Worm (Caenorhabditis elegans) whole organism, young adult: ENCODE data around the gene F13B12.2.

Source experiments
- C17E4.6 ChIP-seq: fragments of 200-800 bp; sonication (Bioruptor generic); IDR thresholded peaks from 2 replicates; pipeline ENCODE4 v1.3.6; 2022; ENCODE audit warnings: missing genetic modification reagents, missing genetic modification characterization, missing compliant biosample characterization
- D2030.7 ChIP-seq: fragments of 200-800 bp; sonication (Bioruptor generic); IDR thresholded peaks from 2 replicates; pipeline ENCODE4 v1.3.6; 2022; ENCODE audit warnings: missing genetic modification reagents, missing genetic modification characterization, missing compliant biosample characterization
- F55B11.4 ChIP-seq: sonication (generic microtip); optimal IDR thresholded peaks from 2 replicates; lab custom pipeline; 2016; ENCODE audit warnings: missing compliant biosample characterization, missing genetic modification characterization, borderline replicate concordance; ENCODE audit not compliant: insufficient read depth
- F57C9.4 ChIP-seq: sonication (generic microtip); optimal IDR thresholded peaks from 2 replicates; lab custom pipeline; 2017; ENCODE audit warnings: mild to moderate bottlenecking, missing genetic modification characterization, missing compliant biosample characterization
- T26A5.8 ChIP-seq: sonication (generic microtip); optimal IDR thresholded peaks from 2 replicates; lab custom pipeline; 2016; ENCODE audit warnings: missing genetic modification characterization, missing compliant biosample characterization
- Y53F4B.3 ChIP-seq: fragments of 200-800 bp; sonication (Bioruptor generic); IDR thresholded peaks from 2 replicates; pipeline ENCODE4 v1.3.6; 2022; ENCODE audit warnings: missing genetic modification reagents, missing genetic modification characterization, missing compliant biosample characterization
- Y95B8A.8 ChIP-seq: fragments of 200-800 bp; sonication (Bioruptor generic); IDR thresholded peaks from 2 replicates; pipeline ENCODE4 v1.3.6; 2022; ENCODE audit warnings: missing genetic modification reagents, missing genetic modification characterization, missing compliant biosample characterization
- akir-1 ChIP-seq: fragments of 200-800 bp; sonication (Bioruptor generic); optimal IDR thresholded peaks from 2 replicates; lab custom pipeline; 2018; ENCODE audit warnings: mild to moderate bottlenecking, missing genetic modification characterization, moderate library complexity, missing compliant biosample characterization
- athp-1 ChIP-seq: sonication (generic microtip); optimal IDR thresholded peaks from 2 replicates; lab custom pipeline; 2017; ENCODE audit warnings: mild to moderate bottlenecking, missing genetic modification characterization, missing compliant biosample characterization
- attf-3 ChIP-seq: fragments of 200-800 bp; sonication (Bioruptor generic); conservative IDR thresholded peaks from 2 replicates; pipeline ENCODE4 v1.3.6; 2022; ENCODE audit warnings: missing genetic modification reagents, missing genetic modification characterization, missing compliant biosample characterization
- attf-5 ChIP-seq: fragments of 200-800 bp; sonication (Bioruptor generic); optimal IDR thresholded peaks from 2 replicates; lab custom pipeline; 2018; ENCODE audit warnings: mild to moderate bottlenecking, missing genetic modification characterization, missing compliant biosample characterization
- bed-1 ChIP-seq: fragments of 200-800 bp; sonication (Bioruptor generic); IDR thresholded peaks from 2 replicates; pipeline ENCODE4 v1.3.6; 2022; ENCODE audit warnings: missing genetic modification reagents, missing genetic modification characterization, missing compliant biosample characterization
- bed-2 ChIP-seq: fragments of 200-800 bp; sonication (Bioruptor generic); IDR thresholded peaks from 2 replicates; pipeline ENCODE4 v1.3.6; 2022; ENCODE audit warnings: missing genetic modification reagents, missing genetic modification characterization, missing compliant biosample characterization
- ccch-3 ChIP-seq: fragments of 200-800 bp; sonication (Bioruptor generic); optimal IDR thresholded peaks from 2 replicates; lab custom pipeline; 2018; ENCODE audit warnings: mild to moderate bottlenecking, missing genetic modification characterization, missing compliant biosample characterization
- ceh-40 ChIP-seq: fragments of 200-800 bp; sonication (Bioruptor generic); IDR thresholded peaks from 2 replicates; pipeline ENCODE4 v1.3.6; 2022; ENCODE audit warnings: missing genetic modification characterization, missing compliant biosample characterization
- egl-44 ChIP-seq: fragments of 200-800 bp; sonication (Bioruptor generic); IDR thresholded peaks from 2 replicates; pipeline ENCODE4 v1.3.6; 2022; ENCODE audit warnings: missing genetic modification reagents, missing genetic modification characterization, missing compliant biosample characterization
- fkh-3 ChIP-seq: sonication (generic microtip); optimal IDR thresholded peaks from 2 replicates; lab custom pipeline; 2016; ENCODE audit warnings: mild to moderate bottlenecking, missing genetic modification characterization, missing compliant biosample characterization
- gei-17 ChIP-seq: fragments of 200-800 bp; sonication (Bioruptor generic); optimal IDR thresholded peaks from 2 replicates; lab custom pipeline; 2018; ENCODE audit warnings: mild to moderate bottlenecking, missing genetic modification characterization, missing compliant biosample characterization
- hlh-26 ChIP-seq: fragments of 200-800 bp; sonication (Bioruptor generic); conservative IDR thresholded peaks from 2 replicates; pipeline ENCODE4 v1.3.6; 2022; ENCODE audit warnings: missing genetic modification reagents, missing genetic modification characterization, missing compliant biosample characterization
- hmg-1.2 ChIP-seq: fragments of 200-800 bp; sonication (Bioruptor generic); IDR thresholded peaks from 2 replicates; pipeline ENCODE4 v1.3.6; 2022; ENCODE audit warnings: missing genetic modification reagents, missing genetic modification characterization, missing compliant biosample characterization
- hmg-20 ChIP-seq: fragments of 200-800 bp; sonication (Bioruptor generic); IDR thresholded peaks from 2 replicates; pipeline ENCODE4 v1.3.6; 2022; ENCODE audit warnings: missing genetic modification reagents, missing genetic modification characterization, missing compliant biosample characterization
- lag-1 ChIP-seq: fragments of 200-800 bp; sonication (Bioruptor generic); IDR thresholded peaks from 2 replicates; pipeline ENCODE4 v1.3.6; 2022; ENCODE audit warnings: missing genetic modification reagents, missing genetic modification characterization, missing compliant biosample characterization
- lin-54 ChIP-seq: fragments of 200-800 bp; sonication (Bioruptor generic); optimal IDR thresholded peaks from 2 replicates; lab custom pipeline; 2018; ENCODE audit warnings: mild to moderate bottlenecking, missing genetic modification characterization, missing compliant biosample characterization
- lir-1 ChIP-seq: fragments of 200-800 bp; sonication (Bioruptor generic); conservative IDR thresholded peaks from 2 replicates; pipeline ENCODE4 v1.3.6; 2022; ENCODE audit warnings: missing genetic modification reagents, missing genetic modification characterization, missing compliant biosample characterization
- lsl-1 ChIP-seq: fragments of 200-800 bp; sonication (Bioruptor generic); optimal IDR thresholded peaks from 2 replicates; lab custom pipeline; 2018; ENCODE audit warnings: mild to moderate bottlenecking, missing genetic modification characterization, moderate library complexity, missing compliant biosample characterization
- madf-10 ChIP-seq: sonication (generic microtip); optimal IDR thresholded peaks from 2 replicates; lab custom pipeline; 2016; ENCODE audit warnings: mild to moderate bottlenecking, missing genetic modification characterization, missing compliant biosample characterization
- madf-3 ChIP-seq: fragments of 200-800 bp; sonication (Bioruptor generic); IDR thresholded peaks from 2 replicates; pipeline ENCODE4 v1.3.6; 2022; ENCODE audit warnings: missing genetic modification reagents, missing genetic modification characterization, missing compliant biosample characterization
- mel-28 ChIP-seq: sonication (generic microtip); optimal IDR thresholded peaks from 2 replicates; lab custom pipeline; 2016; ENCODE audit warnings: borderline replicate concordance, mild to moderate bottlenecking, missing genetic modification characterization, missing compliant biosample characterization
- nhr-80 ChIP-seq: sonication (generic microtip); optimal IDR thresholded peaks from 2 replicates; lab custom pipeline; 2016; ENCODE audit warnings: missing genetic modification characterization, missing compliant biosample characterization
- pbrm-1 ChIP-seq: fragments of 200-800 bp; sonication (Bioruptor generic); IDR thresholded peaks from 2 replicates; pipeline ENCODE4 v1.3.6; 2022; ENCODE audit warnings: missing genetic modification reagents, missing genetic modification characterization, missing compliant biosample characterization
- pha-4 ChIP-seq: fragments of 150-350 bp; sonication (generic microtip); optimal IDR thresholded peaks from 2 replicates; lab custom pipeline; 2014; ENCODE audit warnings: missing biosample characterization, missing genetic modification reagents, missing genetic modification characterization
- rcor-1 ChIP-seq: fragments of 200-800 bp; sonication (Bioruptor generic); IDR thresholded peaks from 2 replicates; pipeline ENCODE4 v1.3.6; 2022; ENCODE audit warnings: missing genetic modification reagents, missing genetic modification characterization, missing compliant biosample characterization
- repo-1 ChIP-seq: sonication (generic microtip); optimal IDR thresholded peaks from 2 replicates; lab custom pipeline; 2017; ENCODE audit warnings: mild to moderate bottlenecking, missing genetic modification characterization, missing compliant biosample characterization
- sea-2 ChIP-seq: fragments of 200-800 bp; sonication (Bioruptor generic); IDR thresholded peaks from 2 replicates; pipeline ENCODE4 v1.3.6; 2022; ENCODE audit warnings: missing genetic modification characterization, missing compliant biosample characterization
- snpc-1.3 ChIP-seq: sonication (generic microtip); optimal IDR thresholded peaks from 2 replicates; lab custom pipeline; 2017; ENCODE audit warnings: missing genetic modification characterization, mild to moderate bottlenecking, missing compliant biosample characterization, antibody characterized with exemption, moderate library complexity, missing genotype, missing genetic modification reagents; ENCODE audit not compliant: insufficient read depth
- snpc-4 ChIP-seq, 5 experiments: fragments of 150-350 bp in 1 of 5; sonication (generic microtip) in 4 of 5; optimal IDR thresholded peaks; 2 replicates each; lab custom pipeline; 2014 to 2018; ENCODE audit warnings: missing genetic modification characterization in 5 of 5, missing biosample characterization in 3 of 5, antibody characterized with exemption in 2 of 5, mild to moderate bottlenecking in 2 of 5, missing compliant biosample characterization in 2 of 5, missing genotype in 2 of 5, moderate library complexity in 2 of 5, missing genetic modification reagents in 1 of 5
- tlf-1 ChIP-seq: fragments of 200-800 bp; sonication (Bioruptor generic); optimal IDR thresholded peaks from 2 replicates; lab custom pipeline; 2018; ENCODE audit warnings: mild to moderate bottlenecking, missing genetic modification characterization, missing compliant biosample characterization
- ztf-22 ChIP-seq: fragments of 200-800 bp; sonication (Bioruptor generic); optimal IDR thresholded peaks from 2 replicates; lab custom pipeline; 2018; ENCODE audit warnings: mild to moderate bottlenecking, missing genetic modification characterization, moderate library complexity, missing compliant biosample characterization
- ztf-26 ChIP-seq: sonication (generic microtip); optimal IDR thresholded peaks from 2 replicates; lab custom pipeline; 2017; ENCODE audit warnings: missing genetic modification characterization, missing compliant biosample characterization
- ztf-28 ChIP-seq: fragments of 200-800 bp; sonication (Bioruptor generic); IDR thresholded peaks from 2 replicates; pipeline ENCODE4 v1.3.6; 2022; ENCODE audit warnings: missing genetic modification reagents, missing genetic modification characterization, missing compliant biosample characterization

F13B12.2 gene

DNA sequence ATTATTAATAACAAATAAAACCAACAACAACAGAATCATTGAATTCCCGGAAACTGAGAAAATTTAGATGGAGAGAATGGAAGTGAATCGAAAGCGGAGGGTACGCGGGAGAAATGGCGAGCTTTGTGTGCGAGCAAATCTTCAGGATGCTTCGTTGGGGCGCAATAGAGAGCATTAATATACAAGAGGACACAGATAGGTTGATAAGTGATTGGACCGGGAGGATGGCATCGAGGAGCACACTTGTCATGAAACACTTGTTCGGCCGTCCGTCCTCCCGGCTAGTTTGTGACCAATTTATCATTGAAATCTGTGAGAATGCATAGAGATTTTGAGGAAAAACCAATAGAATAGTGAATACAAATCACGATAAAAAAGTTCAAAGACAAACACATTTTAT is 6.7 kb downstream of the F13B12.2 start:
- TF ChIP-seq D2030.7 (GFP tag; lab: Robert Waterston, UW) (no peak), ztf-28 (GFP tag; lab: Robert Waterston, UW) (no peak), fkh-3 (tag; lab: Kevin White, UChicago) (no peak), nhr-80 (tag; lab: Kevin White, UChicago) (no peak), pbrm-1 (GFP tag; lab: Robert Waterston, UW) (no peak), repo-1 (tag; lab: Kevin White, UChicago) (no peak), attf-5 (no peak), lir-1 (GFP tag; lab: Robert Waterston, UW) (no peak), snpc-4 (GFP tag; optimal IDR thresholded peaks at IDR 0.05; lab: Kevin White, UChicago) (no peak), snpc-4 (tag; optimal IDR thresholded peaks at IDR 0.05; lab: Kevin White, UChicago) (peak in 1 of 4 experiments; percentile 11), attf-3 (GFP tag; lab: Robert Waterston, UW) (0 out of 2 replicates have a peak, but pooled peaks have one; percentile 32), F55B11.4 (no peak), T26A5.8 (tag; lab: Kevin White, UChicago) (no peak), rcor-1 (GFP tag; lab: Robert Waterston, UW) (no peak), madf-10 (tag; lab: Kevin White, UChicago) (no peak), ztf-22 (no peak)
- TF ChIP-seq, all 124 proteins: peak for 2

ce11 chrIV:10421256-10421655 is 7.7 kb downstream of the F13B12.2 start:
- TF ChIP-seq hmg-1.2 (GFP tag; lab: Robert Waterston, UW) (peak; percentile 53; the same call in 1 of the 2 replicates), attf-3 (GFP tag; lab: Robert Waterston, UW) (peak; percentile 50; the same call in 1 of the 2 replicates), repo-1 (tag; lab: Kevin White, UChicago) (no peak), hlh-26 (GFP tag; lab: Robert Waterston, UW) (no peak), madf-3 (GFP tag; lab: Robert Waterston, UW) (no peak)

ce11 chrIV:10420440-10420839 is 8.5 kb downstream of the F13B12.2 start:
- TF ChIP-seq nhr-80 (tag; lab: Kevin White, UChicago), result peak; percentile 86
- no peak for TF ChIP-seq lsl-1
- no peak for TF ChIP-seq bed-1
- no peak for TF ChIP-seq egl-44 (GFP tag; lab: Robert Waterston, UW)
- no peak for TF ChIP-seq ztf-26 (tag; lab: Kevin White, UChicago)
- TF ChIP-seq T26A5.8 (tag; lab: Kevin White, UChicago), result no peak
- no peak for TF ChIP-seq hmg-20 (GFP tag; lab: Robert Waterston, UW)
- no peak for TF ChIP-seq Y53F4B.3 (GFP tag; lab: Robert Waterston, UW)
- TF ChIP-seq akir-1, result no peak

- TF ChIP-seq hmg-1.2 (GFP tag; lab: Robert Waterston, UW) (peak; percentile 33; the same call in 1 of the 2 replicates), lsl-1 (no peak), snpc-1.3 (tag; lab: Kevin White, UChicago) (no peak), athp-1 (tag; lab: Kevin White, UChicago) (no peak), bed-2 (GFP tag; lab: Robert Waterston, UW) (no peak), ztf-22 (no peak)
These were observed 9.0 kb downstream of the F13B12.2 start for ce11 chrIV:10419896-10420295.

- no peak for TF ChIP-seq F57C9.4 (tag; lab: Kevin White, UChicago)
- no peak for TF ChIP-seq snpc-4 (GFP tag; optimal IDR thresholded peaks at IDR 0.05; lab: Kevin White, UChicago)
- no peak for TF ChIP-seq snpc-4 (tag; optimal IDR thresholded peaks at IDR 0.05; lab: Kevin White, UChicago)
- TF ChIP-seq ceh-40 (GFP tag; lab: Robert Waterston, UW), result no peak
- TF ChIP-seq D2030.7 (GFP tag; lab: Robert Waterston, UW), result no peak
- no peak for TF ChIP-seq pha-4 (tag; lab: Kevin White, UChicago)
- no peak for TF ChIP-seq tlf-1 (GFP tag; lab: Kevin White, UChicago)
- TF ChIP-seq C17E4.6 (GFP tag; lab: Robert Waterston, UW), result no peak
- no peak for TF ChIP-seq ccch-3 (GFP tag; lab: Kevin White, UChicago)
- TF ChIP-seq Y95B8A.8, result no peak
- no peak for TF ChIP-seq lin-54
- TF ChIP-seq gei-17 (GFP tag; lab: Kevin White, UChicago), result no peak
- TF ChIP-seq mel-28 (tag; lab: Kevin White, UChicago), result no peak
- TF ChIP-seq sea-2, result no peak
- no peak for TF ChIP-seq lag-1 (GFP tag; lab: Robert Waterston, UW)
These were observed 11.1 kb downstream of the F13B12.2 start, which contains the start of gene F13B12.6 for ce11 chrIV:10417781-10418180. Gene F13B12.6 (minus strand): TSS chrIV:10417881.
